Fruit fly (Drosophila melanogaster) whole organism, embryonic: ENCODE measurements around the gene puc.

Source experiments
- Bgb ChIP-seq: fragments of 200-800 bp; sonication (Bioruptor generic); IDR thresholded peaks from 2 replicates; pipeline ENCODE4 v1.3.6; 2022; ENCODE audit warnings: missing biosample characterization, missing genetic modification characterization; ENCODE audit not compliant: partially characterized antibody
- BtbVII ChIP-seq: fragments of 200-800 bp; sonication (Bioruptor generic); optimal IDR thresholded peaks from 3 replicates; lab custom pipeline; 2017; ENCODE audit warnings: missing biosample characterization, mild to moderate bottlenecking, missing genetic modification characterization
- CG10431 ChIP-seq: fragments of 200-800 bp; sonication (Bioruptor generic); optimal IDR thresholded peaks from 3 replicates; lab custom pipeline; 2018; ENCODE audit warnings: missing biosample characterization, mild to moderate bottlenecking, missing genetic modification characterization
- CG10979 ChIP-seq: fragments of 200-800 bp; sonication (Bioruptor generic); optimal IDR thresholded peaks from 2 replicates; lab custom pipeline; 2018; ENCODE audit warnings: missing biosample characterization, mild to moderate bottlenecking, missing genetic modification characterization, moderate library complexity
- CG12104 ChIP-seq: fragments of 200-800 bp; sonication (Bioruptor generic); optimal IDR thresholded peaks from 3 replicates; lab custom pipeline; 2016; ENCODE audit warnings: missing biosample characterization, missing genetic modification characterization
- CG13624 ChIP-seq: fragments of 200-800 bp; sonication (Bioruptor generic); optimal IDR thresholded peaks from 2 replicates; lab custom pipeline; 2016; ENCODE audit warnings: missing biosample characterization, missing genetic modification characterization
- CG14050 ChIP-seq: fragments of 200-800 bp; sonication (Bioruptor generic); IDR thresholded peaks from 3 replicates; pipeline ENCODE4 v1.3.6; 2022; ENCODE audit warnings: missing biosample characterization, missing genetic modification characterization
- CG15514 ChIP-seq: fragments of 200-800 bp; sonication (Bioruptor generic); optimal IDR thresholded peaks from 3 replicates; lab custom pipeline; 2017; ENCODE audit warnings: missing biosample characterization, missing genetic modification characterization, mild to moderate bottlenecking, moderate library complexity, missing genetic modification reagents
- CG16813 ChIP-seq: fragments of 200-800 bp; sonication (Bioruptor generic); IDR thresholded peaks from 3 replicates; pipeline ENCODE4 v1.3.6; 2022; ENCODE audit warnings: missing biosample characterization, missing genetic modification characterization; ENCODE audit not compliant: partially characterized antibody
- CG17568 ChIP-seq: fragments of 200-800 bp; sonication (Bioruptor generic); optimal IDR thresholded peaks from 2 replicates; lab custom pipeline; 2018; ENCODE audit warnings: missing biosample characterization, mild to moderate bottlenecking, missing genetic modification characterization, moderate library complexity
- CG18476 ChIP-seq: fragments of 200-800 bp; sonication (Bioruptor generic); optimal IDR thresholded peaks from 2 replicates; lab custom pipeline; 2016; ENCODE audit warnings: missing biosample characterization, mild to moderate bottlenecking, missing genetic modification characterization
- CG2116 ChIP-seq: fragments of 200-800 bp; sonication (Bioruptor generic); optimal IDR thresholded peaks from 3 replicates; lab custom pipeline; 2018; ENCODE audit warnings: missing biosample characterization, mild to moderate bottlenecking, missing genetic modification characterization
- CG2889 ChIP-seq: fragments of 200-800 bp; sonication (Bioruptor generic); IDR thresholded peaks from 3 replicates; pipeline ENCODE4 v1.3.6; 2022; ENCODE audit warnings: missing biosample characterization, missing genetic modification characterization
- CG32772 ChIP-seq: fragments of 200-800 bp; sonication (Bioruptor generic); IDR thresholded peaks from 2 replicates; pipeline ENCODE4 v1.3.6; 2022; ENCODE audit warnings: missing biosample characterization, missing genetic modification characterization
- CG34376 ChIP-seq: fragments of 200-800 bp; sonication (Bioruptor generic); optimal IDR thresholded peaks from 2 replicates; lab custom pipeline; 2018; ENCODE audit warnings: missing biosample characterization, mild to moderate bottlenecking, missing genetic modification characterization
- CG5953 ChIP-seq: fragments of 200-800 bp; sonication (Bioruptor generic); IDR thresholded peaks from 2 replicates; pipeline ENCODE4 v1.3.6; 2022; ENCODE audit warnings: missing biosample characterization, missing genetic modification characterization
- CG6175 ChIP-seq: fragments of 200-800 bp; sonication (Bioruptor generic); IDR thresholded peaks from 3 replicates; pipeline ENCODE4 v1.3.6; 2022; ENCODE audit warnings: missing biosample characterization, missing genetic modification characterization
- CG6689 ChIP-seq: fragments of 200-800 bp; sonication (Bioruptor generic); IDR thresholded peaks from 2 replicates; pipeline ENCODE4 v1.3.6; 2022; ENCODE audit warnings: missing biosample characterization, missing genetic modification characterization
- CG7372 ChIP-seq: fragments of 200-800 bp; sonication (Bioruptor generic); IDR thresholded peaks from 2 replicates; pipeline ENCODE4 v1.3.6; 2022; ENCODE audit warnings: missing biosample characterization, missing genetic modification characterization
- CG7745 ChIP-seq: fragments of 200-800 bp; sonication (Bioruptor generic); optimal IDR thresholded peaks from 2 replicates; lab custom pipeline; 2018; ENCODE audit warnings: missing biosample characterization, mild to moderate bottlenecking, missing genetic modification characterization, moderate library complexity
- CG7963 ChIP-seq: fragments of 200-800 bp; sonication (Bioruptor generic); IDR thresholded peaks from 3 replicates; pipeline ENCODE4 v1.3.6; 2022; ENCODE audit warnings: missing biosample characterization, missing genetic modification characterization; ENCODE audit not compliant: partially characterized antibody
- D19A ChIP-seq: fragments of 200-800 bp; optimal IDR thresholded peaks from 3 replicates; lab custom pipeline; 2019; ENCODE audit warnings: missing biosample characterization, mild to moderate bottlenecking, missing genetic modification characterization, moderate library complexity
- Elba2 ChIP-seq: fragments of 200-800 bp; sonication (Bioruptor generic); optimal IDR thresholded peaks from 3 replicates; lab custom pipeline; 2016; ENCODE audit warnings: missing biosample characterization, missing genetic modification characterization
- NfI ChIP-seq: fragments of 200-800 bp; sonication (Bioruptor generic); optimal IDR thresholded peaks from 3 replicates; lab custom pipeline; 2018; ENCODE audit warnings: missing biosample characterization, mild to moderate bottlenecking, missing genetic modification characterization, moderate library complexity
- Oaz ChIP-seq: fragments of 200-800 bp; sonication (Bioruptor generic); IDR thresholded peaks from 2 replicates; pipeline ENCODE4 v1.3.6; 2022; ENCODE audit warnings: missing biosample characterization, missing genetic modification characterization
- Stat92E ChIP-seq, 3 experiments: fragments of >200 bp in 2 of 3; fragments of 200-800 bp in 1 of 3; sonication (Bioruptor generic) in 1 of 3; optimal IDR thresholded peaks; 2 replicates each; lab custom pipeline; 2017 to 2019; ENCODE audit warnings: missing biosample characterization in 3 of 3, missing genetic modification characterization in 3 of 3, mild to moderate bottlenecking in 1 of 3, moderate library complexity in 1 of 3
- Taf1 ChIP-seq: fragments of 200-800 bp; sonication (Bioruptor generic); IDR thresholded peaks from 2 replicates; pipeline ENCODE4 v1.3.6; 2022; ENCODE audit warnings: missing biosample characterization, missing genetic modification characterization
- ato ChIP-seq: fragments of 200-800 bp; sonication (Bioruptor generic); IDR thresholded peaks from 2 replicates; pipeline ENCODE4 v1.3.6; 2022; ENCODE audit warnings: missing biosample characterization, missing genetic modification characterization; ENCODE audit not compliant: partially characterized antibody
- bigmax ChIP-seq: fragments of 200-800 bp; sonication (Bioruptor generic); optimal IDR thresholded peaks from 2 replicates; lab custom pipeline; 2018; ENCODE audit warnings: missing biosample characterization, mild to moderate bottlenecking, missing genetic modification characterization
- cad ChIP-seq: fragments of >200 bp; optimal IDR thresholded peaks from 2 replicates; lab custom pipeline; 2017; ENCODE audit warnings: missing biosample characterization, missing genetic modification characterization
- cwo ChIP-seq: fragments of 200-800 bp; sonication (Bioruptor generic); optimal IDR thresholded peaks from 3 replicates; lab custom pipeline; 2017; ENCODE audit warnings: missing biosample characterization, missing genetic modification characterization, mild to moderate bottlenecking, moderate library complexity, missing genetic modification reagents
- ems ChIP-seq: fragments of 200-800 bp; sonication (Bioruptor generic); optimal IDR thresholded peaks from 3 replicates; lab custom pipeline; 2016; ENCODE audit warnings: missing biosample characterization, missing genetic modification characterization
- esg ChIP-seq: fragments of 200-800 bp; sonication (Bioruptor generic); conservative IDR thresholded peaks from 2 replicates; pipeline ENCODE4 v1.3.6; 2022; ENCODE audit warnings: missing biosample characterization, missing genetic modification characterization
- ewg ChIP-seq: fragments of 200-800 bp; sonication (Bioruptor generic); optimal IDR thresholded peaks from 3 replicates; lab custom pipeline; 2017; ENCODE audit warnings: mild to moderate bottlenecking, missing biosample characterization, missing genetic modification reagents, missing genetic modification characterization
- exex ChIP-seq: fragments of 200-800 bp; sonication (Bioruptor generic); optimal IDR thresholded peaks from 4 replicates; lab custom pipeline; 2018; ENCODE audit warnings: missing biosample characterization, mild to moderate bottlenecking, missing genetic modification characterization, moderate library complexity
- fd102C ChIP-seq: fragments of 200-800 bp; sonication (Bioruptor generic); optimal IDR thresholded peaks from 2 replicates; lab custom pipeline; 2018; ENCODE audit warnings: missing biosample characterization, mild to moderate bottlenecking, missing genetic modification characterization, moderate library complexity
- gfzf ChIP-seq: fragments of 200-800 bp; sonication (Bioruptor generic); optimal IDR thresholded peaks from 2 replicates; lab custom pipeline; 2016; ENCODE audit warnings: missing biosample characterization, mild to moderate bottlenecking, missing genetic modification characterization, moderate library complexity
- gro ChIP-seq: fragments of 200-800 bp; sonication (Bioruptor generic); optimal IDR thresholded peaks from 2 replicates; lab custom pipeline; 2016; ENCODE audit warnings: missing biosample characterization, missing genetic modification characterization
- hkb ChIP-seq, 2 experiments: fragments of 200-800 bp in 1 of 2; fragments of >200 bp in 1 of 2; sonication (Bioruptor generic) in 1 of 2; IDR thresholded peaks in 1 of 2; optimal IDR thresholded peaks in 1 of 2; 2 replicates each; pipeline versions ENCODE4 v1.3.6 to Lab custom; 2017 to 2022; ENCODE audit warnings: missing biosample characterization in 1 of 2, missing genetic modification characterization in 1 of 2
- jing ChIP-seq: fragments of 200-800 bp; sonication (Bioruptor generic); optimal IDR thresholded peaks from 2 replicates; lab custom pipeline; 2018; ENCODE audit warnings: missing biosample characterization, mild to moderate bottlenecking, missing genetic modification characterization
- lola ChIP-seq, 3 experiments: fragments of >200 bp in 2 of 3; fragments of 200-800 bp in 1 of 3; sonication (Bioruptor generic) in 1 of 3; optimal IDR thresholded peaks; 2 replicates each; lab custom pipeline; 2017 to 2019; ENCODE audit warnings: missing biosample characterization in 3 of 3, missing genetic modification characterization in 3 of 3, mild to moderate bottlenecking in 1 of 3, moderate library complexity in 1 of 3
- mam ChIP-seq: fragments of 200-800 bp; sonication (Bioruptor generic); optimal IDR thresholded peaks from 3 replicates; lab custom pipeline; 2016; ENCODE audit warnings: missing biosample characterization, missing genetic modification characterization
- pros ChIP-seq: fragments of 200-800 bp; sonication (Bioruptor generic); optimal IDR thresholded peaks from 3 replicates; lab custom pipeline; 2019; ENCODE audit warnings: missing biosample characterization, mild to moderate bottlenecking, missing genetic modification characterization, moderate library complexity
- pzg ChIP-seq: fragments of 200-800 bp; sonication (Bioruptor generic); optimal IDR thresholded peaks from 3 replicates; lab custom pipeline; 2018; ENCODE audit warnings: missing biosample characterization, mild to moderate bottlenecking, missing genetic modification characterization, moderate library complexity
- repo ChIP-seq: fragments of 200-800 bp; sonication (Bioruptor generic); optimal IDR thresholded peaks from 2 replicates; lab custom pipeline; 2016; ENCODE audit warnings: missing biosample characterization, missing genetic modification characterization
- so ChIP-seq: fragments of 200-800 bp; sonication (Bioruptor generic); IDR thresholded peaks from 3 replicates; pipeline ENCODE4 v1.3.6; 2022; ENCODE audit warnings: missing biosample characterization, missing genetic modification characterization
- z ChIP-seq: fragments of 200-800 bp; sonication (Bioruptor generic); IDR thresholded peaks from 3 replicates; pipeline ENCODE4 v1.3.6; 2022; ENCODE audit warnings: missing biosample characterization, missing genetic modification characterization

Gene puc

dm6 chr3R:8122198-8122970, 17.3 kb downstream of the puc start, which contains the start of gene CG7878 (continued):
- TF ChIP-seq ato (GFP tag; lab: Robert Waterston, UW) (peak; percentile 71; the same call in 1 of the 2 replicates), CG32772 (peak; percentile 55; the same call in 1 of the 2 replicates), Bgb (peak; percentile 88), ems (GFP tag; lab: Kevin White, UChicago) (peak; percentile 61), bigmax (GFP tag; lab: Kevin White, UChicago) (no peak), CG5953 (GFP tag; lab: Robert Waterston, UW) (no peak), CG6689 (GFP tag; lab: Robert Waterston, UW) (peak; percentile 27; the same call in 1 of the 2 replicates), Oaz (GFP tag; lab: Robert Waterston, UW) (no peak), CG16813 (GFP tag; lab: Robert Waterston, UW) (peak; percentile 76), D19A (tag; lab: Kevin White, UChicago) (peak; percentile 55), cad (GFP tag; lab: Kevin White, UChicago) (no peak), fd102C (GFP tag; lab: Kevin White, UChicago) (no peak), mam (GFP tag; lab: Kevin White, UChicago) (peak; percentile 78), so (GFP tag; lab: Robert Waterston, UW) (no peak), lola (GFP tag; optimal IDR thresholded peaks at IDR 0.05; lab: Kevin White, UChicago) (peak in 1 of 3 experiments; percentile 21), CG34376 (GFP tag; lab: Kevin White, UChicago) (peak; percentile 49), exex (peak; percentile 19), CG17568 (no peak), CG13624 (GFP tag; lab: Kevin White, UChicago) (peak; percentile 60), pros (no peak), cwo (GFP tag; lab: Kevin White, UChicago) (no peak), CG15514 (GFP tag; lab: Kevin White, UChicago) (peak; percentile 85), z (no peak), CG6175 (GFP tag; lab: Robert Waterston, UW) (no peak), CG10979 (tag; lab: Kevin White, UChicago) (peak; percentile 10), hkb (optimal IDR thresholded peaks at IDR 0.05; lab: Kevin White, UChicago) (no peak), hkb (GFP tag; IDR thresholded peaks at IDR 0.05; lab: Robert Waterston, UW) (peak; percentile 59), CG14050 (GFP tag; lab: Robert Waterston, UW) (no peak), CG2116 (GFP tag; lab: Kevin White, UChicago) (peak; percentile 96), gfzf (GFP tag; lab: Kevin White, UChicago) (no peak), CG7745 (tag; lab: Kevin White, UChicago) (no peak), repo (GFP tag; lab: Kevin White, UChicago) (peak; percentile 37), CG12104 (peak; percentile 19), pzg (peak; percentile 74), gro (GFP tag; lab: Kevin White, UChicago) (peak; percentile 59), CG7963 (GFP tag; lab: Robert Waterston, UW) (peak; percentile 71), BtbVII (GFP tag; lab: Kevin White, UChicago) (no peak), jing (GFP tag; lab: Kevin White, UChicago) (no peak), CG2889 (GFP tag; lab: Robert Waterston, UW) (no peak), Stat92E (GFP tag; optimal IDR thresholded peaks at IDR 0.05; lab: Kevin White, UChicago) (no peak), CG18476 (GFP tag; lab: Kevin White, UChicago) (peak; percentile 54), CG10431 (no peak), NfI (peak; percentile 55), Taf1 (GFP tag; lab: Robert Waterston, UW) (no peak), Elba2 (GFP tag; lab: Kevin White, UChicago) (no peak), ewg (GFP tag; lab: Kevin White, UChicago) (peak; percentile 8), esg (GFP tag; lab: Robert Waterston, UW) (no peak), CG7372 (GFP tag; lab: Robert Waterston, UW) (no peak)
